Worm (Caenorhabditis elegans) whole organism, L4 larva: ENCODE measurements around the gene Y97E10AR.6.

Source experiments
- snpc-4 ChIP-seq: fragments of 150-350 bp; optimal IDR thresholded peaks from 2 replicates; lab custom pipeline; 2014; ENCODE audit warnings: missing biosample characterization, missing genetic modification characterization
- unc-62 ChIP-seq, 3 experiments: fragments of 150-350 bp in 1 of 3; sonication (generic microtip); optimal IDR thresholded peaks in 2 of 3; peaks in 1 of 3; 1 replicate in 1 of 3; 2 replicates in 2 of 3; lab custom pipeline; 2014 to 2017; ENCODE audit warnings: missing biosample characterization in 3 of 3, missing genetic modification characterization in 3 of 3, missing genetic modification reagents in 3 of 3, missing genotype in 1 of 3

DNA sequence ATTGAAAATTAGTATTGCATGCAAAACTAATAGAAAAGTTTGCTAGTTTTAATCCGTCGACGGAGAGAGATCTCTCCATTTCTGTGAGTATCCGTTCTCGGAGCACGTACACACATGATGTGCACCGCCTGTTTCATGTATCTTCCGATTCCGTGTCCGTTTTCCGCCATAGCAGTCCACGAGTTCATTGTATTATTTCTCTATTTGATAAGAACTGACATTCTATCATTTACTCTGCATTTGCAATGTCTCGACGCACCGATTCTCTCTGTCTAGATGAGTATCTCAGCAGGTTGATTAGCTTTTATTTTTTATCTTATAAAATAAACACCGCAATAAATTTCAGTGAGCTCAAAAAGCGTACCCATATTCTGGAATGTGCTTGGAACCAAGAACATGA, 5.2 kb upstream of the Y97E10AR.6 start:
- TF ChIP-seq unc-62 (GFP tag; optimal IDR thresholded peaks at IDR 0.05 in 1 of 2; lab: Kevin White, UChicago), result no peak
- no peak for TF ChIP-seq unc-62 (tag; optimal IDR thresholded peaks at IDR 0.05; lab: Kevin White, UChicago)
- no peak for TF ChIP-seq snpc-4 (tag; lab: Kevin White, UChicago)
